Fruit fly (Drosophila melanogaster): Measurements from ENCODE around the gene CG6793.

The CG6793 gene

DNA sequence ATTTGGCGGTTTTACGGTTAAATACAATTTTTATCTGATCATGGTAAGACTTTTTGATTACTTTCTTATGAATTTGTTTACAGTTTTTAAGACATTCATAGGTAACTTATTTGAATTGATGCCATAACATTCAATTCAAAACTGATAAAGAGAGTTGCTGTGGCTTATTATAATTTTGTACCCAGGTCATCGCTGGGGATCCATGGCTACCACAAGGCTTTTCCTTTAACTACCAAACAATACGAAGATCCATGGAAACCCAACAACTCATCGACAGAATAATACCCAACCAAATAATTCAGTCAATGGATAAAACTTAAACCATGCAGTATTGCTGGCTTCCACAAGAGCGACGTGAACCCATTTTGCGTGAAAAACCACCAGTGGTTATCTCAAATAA is at the start of gene CG6793:
TSS of gene CG6793 (plus strand) at position 301 of the 400 bp plus-strand sequence.
- TF ChIP-seq fru (GFP tag; optimal IDR thresholded peaks at IDR 0.05) (no peak), usp (GFP tag; optimal IDR thresholded peaks at IDR 0.05) (no peak), HLH106 (tag; optimal IDR thresholded peaks at IDR 0.05) (no peak), dmrt93B (GFP tag; optimal IDR thresholded peaks at IDR 0.05) (no peak), Mio (GFP tag; optimal IDR thresholded peaks at IDR 0.05) (no peak), OdsH (GFP tag; optimal IDR thresholded peaks at IDR 0.05) (no peak), Vsx2 (GFP tag; optimal IDR thresholded peaks at IDR 0.05; ENCODE audit: partially characterized antibody) (no peak), pan (optimal IDR thresholded peaks at IDR 0.05) (no peak), N (GFP tag; optimal IDR thresholded peaks at IDR 0.05) (no peak), CG32264 (GFP tag; optimal IDR thresholded peaks at IDR 0.05) (no peak), tai (GFP tag; optimal IDR thresholded peaks at IDR 0.05) (no peak), Hr83 (GFP tag; optimal IDR thresholded peaks at IDR 0.05; ENCODE audit: poor library complexity, severe bottlenecking) (no peak), Sp1 (GFP tag; optimal IDR thresholded peaks at IDR 0.05) (no peak), CG9705 (GFP tag; optimal IDR thresholded peaks at IDR 0.05) (no peak), brk (GFP tag; optimal IDR thresholded peaks at IDR 0.05) (no peak), jim (GFP tag; optimal IDR thresholded peaks at IDR 0.05) (no peak)

dm6 chr3L:11992960-11993359 is 49.2 kb upstream of the CG6793 start, which contains the start of gene viaf:
Gene viaf (minus strand): TSS chr3L:11993179.
- no peak for TF ChIP-seq brk (GFP tag; optimal IDR thresholded peaks at IDR 0.05)
- TF ChIP-seq Mio (GFP tag; optimal IDR thresholded peaks at IDR 0.05) = no peak
- TF ChIP-seq foxo (GFP tag; optimal IDR thresholded peaks at IDR 0.05) = peak in 1 of 2 experiments; percentile 40
- no peak for TF ChIP-seq dl (GFP tag; optimal IDR thresholded peaks at IDR 0.05; ENCODE audit: insufficient read depth in 1 of 2, partially characterized antibody in 2 of 2)
- TF ChIP-seq Jra (GFP tag; optimal IDR thresholded peaks at IDR 0.05) = peak; percentile 81
- no peak for TF ChIP-seq psq (GFP tag; optimal IDR thresholded peaks at IDR 0.05)
- TF ChIP-seq CG9705 (GFP tag; optimal IDR thresholded peaks at IDR 0.05) = no peak
- TF ChIP-seq Sp1 (GFP tag; optimal IDR thresholded peaks at IDR 0.05) = no peak
- no peak for TF ChIP-seq Dif (GFP tag; optimal IDR thresholded peaks at IDR 0.05; ENCODE audit: partially characterized antibody)
- TF ChIP-seq lola (GFP tag; optimal IDR thresholded peaks at IDR 0.05) = no peak
- no peak for TF ChIP-seq N (GFP tag; optimal IDR thresholded peaks at IDR 0.05)
- no peak for TF ChIP-seq Hnf4 (GFP tag; optimal IDR thresholded peaks at IDR 0.05)
- peak; percentile 2 for TF ChIP-seq sv (GFP tag; optimal IDR thresholded peaks at IDR 0.05)
- no peak for TF ChIP-seq pan (optimal IDR thresholded peaks at IDR 0.05)
- peak; percentile 49 for TF ChIP-seq HLH106 (tag; optimal IDR thresholded peaks at IDR 0.05)
- no peak for TF ChIP-seq Myc (optimal IDR thresholded peaks at IDR 0.05)
- no peak for TF ChIP-seq woc (GFP tag; optimal IDR thresholded peaks at IDR 0.05)
- TF ChIP-seq Hr83 (GFP tag; optimal IDR thresholded peaks at IDR 0.05; ENCODE audit: poor library complexity, severe bottlenecking) = peak; percentile 39
- TF ChIP-seq jim (GFP tag; optimal IDR thresholded peaks at IDR 0.05) = no peak
- TF ChIP-seq fru (GFP tag; optimal IDR thresholded peaks at IDR 0.05) = no peak
- no peak for TF ChIP-seq br (GFP tag; optimal IDR thresholded peaks at IDR 0.05)
- no peak for TF ChIP-seq ey (GFP tag; optimal IDR thresholded peaks at IDR 0.05)
- peak; percentile 61 for TF ChIP-seq rgr (GFP tag; optimal IDR thresholded peaks at IDR 0.05)
- no peak for TF ChIP-seq tai (GFP tag; optimal IDR thresholded peaks at IDR 0.05)
- peak; percentile 43 for TF ChIP-seq sage (GFP tag; optimal IDR thresholded peaks at IDR 0.05)
- no peak for TF ChIP-seq CG32264 (GFP tag; optimal IDR thresholded peaks at IDR 0.05)
- TF ChIP-seq OdsH (GFP tag; optimal IDR thresholded peaks at IDR 0.05) = peak; percentile 10
- no peak for TF ChIP-seq Hr78 (GFP tag; optimal IDR thresholded peaks at IDR 0.05)
- TF ChIP-seq Dfd (GFP tag; optimal IDR thresholded peaks at IDR 0.05) = no peak
- TF ChIP-seq CrebA (GFP tag; optimal IDR thresholded peaks at IDR 0.05; ENCODE audit: borderline replicate concordance) = no peak
- no peak for TF ChIP-seq dmrt93B (GFP tag; optimal IDR thresholded peaks at IDR 0.05)
- TF ChIP-seq GATAd (GFP tag; optimal IDR thresholded peaks at IDR 0.05) = no peak
- TF ChIP-seq Abd-B (GFP tag; optimal IDR thresholded peaks at IDR 0.05) = no peak
- TF ChIP-seq dsf (GFP tag; optimal IDR thresholded peaks at IDR 0.05; ENCODE audit: borderline replicate concordance) = no peak
- no peak for TF ChIP-seq h (GFP tag; optimal IDR thresholded peaks at IDR 0.05)
- no peak for TF ChIP-seq usp (GFP tag; optimal IDR thresholded peaks at IDR 0.05)
- no peak for TF ChIP-seq Vsx2 (GFP tag; optimal IDR thresholded peaks at IDR 0.05; ENCODE audit: partially characterized antibody)
- no peak for TF ChIP-seq Rel (GFP tag; optimal IDR thresholded peaks at IDR 0.05)
- TF ChIP-seq Rel (tag; optimal IDR thresholded peaks at IDR 0.05) = no peak

All from whole organism, wandering third instar larva.